Fruit fly (Drosophila melanogaster): Measurements from ENCODE around the gene GckIII.

The GckIII gene

DNA sequence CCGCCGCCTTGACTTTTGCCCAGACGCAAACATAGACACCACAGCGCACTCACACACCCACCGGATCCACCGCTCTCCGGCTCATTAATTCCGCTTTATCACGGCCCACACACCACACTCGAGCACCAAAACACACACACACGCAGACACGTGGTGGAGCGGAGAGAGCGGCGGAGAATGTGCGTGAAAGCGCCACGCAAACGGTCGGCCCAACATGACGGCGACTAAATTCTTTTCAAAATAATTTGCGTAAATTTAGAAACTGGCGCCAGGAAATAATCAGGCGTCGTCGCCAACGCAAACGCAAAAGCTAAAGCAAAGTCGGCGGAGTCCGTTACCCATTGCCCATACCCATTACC, 25.5 kb upstream of the GckIII start (continued):
- TF ChIP-seq Xbp1 (GFP tag; optimal IDR thresholded peaks at IDR 0.05): no peak
- TF ChIP-seq PHDP (tag; optimal IDR thresholded peaks at IDR 0.05): no peak
- TF ChIP-seq ap (GFP tag; IDR thresholded peaks at IDR 0.05): no peak
- TF ChIP-seq CG3065 (GFP tag; optimal IDR thresholded peaks at IDR 0.05): no peak
- TF ChIP-seq sug (tag; optimal IDR thresholded peaks at IDR 0.05): peak; percentile 59
- no peak for TF ChIP-seq stc (GFP tag; IDR thresholded peaks at IDR 0.05)
- TF ChIP-seq slbo (GFP tag; IDR thresholded peaks at IDR 0.05): no peak
- TF ChIP-seq trem (tag; optimal IDR thresholded peaks at IDR 0.05): no peak
- no peak for TF ChIP-seq Sry-β (GFP tag; optimal IDR thresholded peaks at IDR 0.05)
- no peak for TF ChIP-seq CG13424 (tag; optimal IDR thresholded peaks at IDR 0.05)
- no peak for TF ChIP-seq CG10565 (GFP tag; optimal IDR thresholded peaks at IDR 0.05)
- no peak for TF ChIP-seq pros (GFP tag; optimal IDR thresholded peaks at IDR 0.05)
- peak; percentile 14 for TF ChIP-seq mirr (GFP tag; optimal IDR thresholded peaks at IDR 0.05)
- TF ChIP-seq CG42726 (GFP tag; IDR thresholded peaks at IDR 0.05; ENCODE audit: partially characterized antibody): no peak
- TF ChIP-seq CG8281 (tag; optimal IDR thresholded peaks at IDR 0.05): no peak
- TF ChIP-seq grau (tag; optimal IDR thresholded peaks at IDR 0.05): no peak
- peak; percentile 20; the same call in 1 of the 2 replicates for TF ChIP-seq vvl (GFP tag; IDR thresholded peaks at IDR 0.05)
- no peak for TF ChIP-seq Bdp1 (GFP tag; optimal IDR thresholded peaks at IDR 0.05)
- TF ChIP-seq sob (GFP tag; IDR thresholded peaks at IDR 0.05): no peak
- no peak for TF ChIP-seq CG15011 (GFP tag; optimal IDR thresholded peaks at IDR 0.05)
- no peak for TF ChIP-seq bowl (GFP tag; IDR thresholded peaks at IDR 0.05)
- TF ChIP-seq YL-1 (GFP tag; optimal IDR thresholded peaks at IDR 0.05): no peak
- no peak for TF ChIP-seq H2.0 (GFP tag; IDR thresholded peaks at IDR 0.05)
- no peak for TF ChIP-seq D19A (tag; optimal IDR thresholded peaks at IDR 0.05)
- no peak for TF ChIP-seq CG17328 (GFP tag; IDR thresholded peaks at IDR 0.05)
- no peak for TF ChIP-seq CG18619 (GFP tag; optimal IDR thresholded peaks at IDR 0.05)
- TF ChIP-seq Atf3 (GFP tag; optimal IDR thresholded peaks at IDR 0.05): no peak
- peak; percentile 63 for TF ChIP-seq crol (GFP tag; IDR thresholded peaks at IDR 0.05)
- no peak for TF ChIP-seq jing (GFP tag; optimal IDR thresholded peaks at IDR 0.05)
- TF ChIP-seq CG5245 (GFP tag; optimal IDR thresholded peaks at IDR 0.05): no peak
- no peak for TF ChIP-seq br (optimal IDR thresholded peaks at IDR 0.05)
- no peak for TF ChIP-seq emc (GFP tag; optimal IDR thresholded peaks at IDR 0.05)
- no peak for TF ChIP-seq CG14441 (GFP tag; IDR thresholded peaks at IDR 0.05)
- no peak for TF ChIP-seq CG12155 (GFP tag; optimal IDR thresholded peaks at IDR 0.05)
- TF ChIP-seq bab2 (GFP tag; optimal IDR thresholded peaks at IDR 0.05): no peak
- TF ChIP-seq so (GFP tag; IDR thresholded peaks at IDR 0.05): peak; percentile 40; the same call in 1 of the 3 replicates
- no peak for TF ChIP-seq zfh1 (GFP tag; IDR thresholded peaks at IDR 0.05)
- TF ChIP-seq unc-4 (GFP tag; IDR thresholded peaks at IDR 0.05; ENCODE audit: partially characterized antibody): no peak
- TF ChIP-seq sc (optimal IDR thresholded peaks at IDR 0.05): no peak
- TF ChIP-seq sc (GFP tag; optimal IDR thresholded peaks at IDR 0.05): no peak
- peak; percentile 53 for TF ChIP-seq ftz-f1 (GFP tag; optimal IDR thresholded peaks at IDR 0.05)
- no peak for TF ChIP-seq CG15696 (tag; optimal IDR thresholded peaks at IDR 0.05)
- no peak for TF ChIP-seq Bteb2 (GFP tag; optimal IDR thresholded peaks at IDR 0.05)
- TF ChIP-seq lov (optimal IDR thresholded peaks at IDR 0.05): no peak
- TF ChIP-seq lov (GFP tag; IDR thresholded peaks at IDR 0.05): 0 out of 3 replicates have a peak, but pooled peaks have one; percentile 5
- no peak for TF ChIP-seq CG18599 (GFP tag; optimal IDR thresholded peaks at IDR 0.05)
- no peak for TF ChIP-seq HLH3B (GFP tag; IDR thresholded peaks at IDR 0.05)
- peak; percentile 44 for TF ChIP-seq abd-A (tag; optimal IDR thresholded peaks at IDR 0.05)
- TF ChIP-seq CG2712 (tag; optimal IDR thresholded peaks at IDR 0.05): no peak
- TF ChIP-seq eyg (GFP tag; optimal IDR thresholded peaks at IDR 0.05): no peak
- TF ChIP-seq chm (GFP tag; IDR thresholded peaks at IDR 0.05): 0 out of 2 replicates have a peak, but pooled peaks have one; percentile 17
- no peak for TF ChIP-seq slp2 (GFP tag; optimal IDR thresholded peaks at IDR 0.05)
- TF ChIP-seq CG12219 (GFP tag; optimal IDR thresholded peaks at IDR 0.05): no peak
